Worm (Caenorhabditis elegans) whole organism, L4 larva: ENCODE results near the gene T03F7.5.

Experiments used
- aly-2 ChIP-seq: sonication (generic microtip); optimal IDR thresholded peaks from 2 replicates; lab custom pipeline; 2018; ENCODE audit warnings: missing biosample characterization, missing genetic modification characterization
- ceh-28 ChIP-seq: fragments of 150-350 bp; optimal IDR thresholded peaks from 2 replicates; lab custom pipeline; 2014; ENCODE audit warnings: missing biosample characterization, missing genetic modification reagents, missing genetic modification characterization
- ceh-44 ChIP-seq: fragments of 200-800 bp; sonication (Bioruptor generic); IDR thresholded peaks from 2 replicates; pipeline ENCODE4 v1.3.6; 2022; ENCODE audit warnings: missing genetic modification reagents, missing genetic modification characterization, missing compliant biosample characterization
- dpl-1 ChIP-seq: fragments of 150-350 bp; optimal IDR thresholded peaks from 2 replicates; lab custom pipeline; 2014; ENCODE audit warnings: missing biosample characterization, missing genetic modification reagents, missing genetic modification characterization
- mep-1 ChIP-seq: fragments of 150-350 bp; sonication (generic microtip); optimal IDR thresholded peaks from 3 replicates; lab custom pipeline; 2014; ENCODE audit warnings: missing biosample characterization, missing genetic modification characterization

DNA sequence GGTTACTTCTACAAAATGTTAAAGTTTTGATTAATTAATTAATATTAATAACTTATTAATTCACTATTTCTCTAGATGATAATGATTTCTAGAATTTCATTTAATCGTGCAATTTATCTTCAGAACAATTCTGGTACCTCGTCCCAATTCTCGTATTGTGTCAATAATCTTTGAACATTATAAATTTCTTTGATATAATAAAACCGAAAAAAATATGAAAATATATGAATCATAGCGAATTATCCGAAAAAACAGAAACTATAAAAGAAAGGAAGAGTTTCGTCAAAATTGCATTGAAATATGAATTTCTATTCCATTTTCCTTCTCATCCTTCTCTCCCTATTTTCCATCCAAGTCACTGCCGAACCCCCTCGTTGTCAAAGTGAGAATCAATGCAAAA lies 47.8 kb downstream of the T03F7.5 start, which contains the start of gene T19B10.12:
- no peak for TF ChIP-seq ceh-28 (tag; lab: Kevin White, UChicago)
- TF ChIP-seq aly-2 (tag; lab: Kevin White, UChicago) = no peak
- no peak for TF ChIP-seq dpl-1 (GFP tag; lab: Kevin White, UChicago)
- no peak for TF ChIP-seq mep-1
- no peak for TF ChIP-seq ceh-44 (GFP tag; lab: Robert Waterston, UW)
